Worm (Caenorhabditis elegans) whole organism, L1 larva: ENCODE data around the gene srh-300.

Experiments
- C04F5.9 ChIP-seq: sonication (generic microtip); optimal IDR thresholded peaks from 2 replicates; lab custom pipeline; 2016; ENCODE audit warnings: missing genetic modification characterization, missing compliant biosample characterization
- C34B4.2 ChIP-seq: sonication (generic microtip); optimal IDR thresholded peaks from 2 replicates; lab custom pipeline; 2017; ENCODE audit warnings: mild to moderate bottlenecking, missing genetic modification characterization, missing compliant biosample characterization
- Y116A8C.19 ChIP-seq: sonication (generic microtip); optimal IDR thresholded peaks from 2 replicates; lab custom pipeline; 2016; ENCODE audit warnings: missing compliant biosample characterization, missing genetic modification characterization, borderline replicate concordance
- ama-1 ChIP-seq: fragments of 150-350 bp; optimal IDR thresholded peaks from 2 replicates; lab custom pipeline; 2014
- blmp-1 ChIP-seq: fragments of 150-350 bp; optimal IDR thresholded peaks from 2 replicates; lab custom pipeline; 2014; ENCODE audit warnings: missing biosample characterization, missing genetic modification characterization
- ceh-8 ChIP-seq: fragments of 200-800 bp; sonication (Bioruptor generic); optimal IDR thresholded peaks from 2 replicates; lab custom pipeline; 2018; ENCODE audit warnings: mild to moderate bottlenecking, missing genetic modification characterization, moderate library complexity, missing compliant biosample characterization
- ceh-90 ChIP-seq: sonication (generic microtip); optimal IDR thresholded peaks from 2 replicates; lab custom pipeline; 2016; ENCODE audit warnings: missing genetic modification characterization, missing compliant biosample characterization
- ces-1 ChIP-seq: fragments of 150-350 bp; optimal IDR thresholded peaks from 2 replicates; lab custom pipeline; 2014; ENCODE audit warnings: missing biosample characterization, missing genetic modification reagents, missing genetic modification characterization
- dpl-1 ChIP-seq, 3 experiments: fragments of 150-350 bp in 2 of 3; sonication (generic microtip) in 1 of 3; optimal IDR thresholded peaks; 2 replicates each; lab custom pipeline; 2014 to 2017; ENCODE audit warnings: missing biosample characterization in 3 of 3, missing genetic modification characterization in 3 of 3, missing genetic modification reagents in 3 of 3
- efl-1 ChIP-seq, 4 experiments: fragments of 150-350 bp; optimal IDR thresholded peaks in 3 of 4; peaks in 1 of 4; 1 replicate in 1 of 4; 2 replicates in 3 of 4; lab custom pipeline; 2014; ENCODE audit warnings: missing biosample characterization in 2 of 4, missing genetic modification characterization in 2 of 4, missing genetic modification reagents in 2 of 4
- elt-2 ChIP-seq: sonication (generic microtip); optimal IDR thresholded peaks from 2 replicates; lab custom pipeline; 2016; ENCODE audit warnings: missing genetic modification characterization, mild to moderate bottlenecking, inconsistent platforms, missing compliant biosample characterization, missing genetic modification reagents
- elt-3 ChIP-seq, 6 experiments: fragments of 150-350 bp in 1 of 6; sonication (generic microtip); optimal IDR thresholded peaks; 2 replicates each; lab custom pipeline; 2017 to 2018; ENCODE audit warnings: missing biosample characterization in 6 of 6, missing genetic modification characterization in 6 of 6, inconsistent platforms in 1 of 6
- grh-1 ChIP-seq: fragments of 200-800 bp; sonication (Bioruptor generic); IDR thresholded peaks from 2 replicates; pipeline ENCODE4 v1.3.6; 2022; ENCODE audit warnings: missing genetic modification reagents, missing genetic modification characterization, missing compliant biosample characterization
- hlh-17 ChIP-seq: fragments of 200-800 bp; sonication (Bioruptor generic); optimal IDR thresholded peaks from 2 replicates; lab custom pipeline; 2018; ENCODE audit warnings: missing genetic modification characterization, mild to moderate bottlenecking, missing compliant biosample characterization, moderate library complexity, borderline replicate concordance
- hlh-4 ChIP-seq: sonication (generic microtip); optimal IDR thresholded peaks from 2 replicates; lab custom pipeline; 2016; ENCODE audit warnings: mild to moderate bottlenecking, missing genetic modification characterization, missing compliant biosample characterization
- irx-1 ChIP-seq: sonication (generic microtip); optimal IDR thresholded peaks from 2 replicates; lab custom pipeline; 2016; ENCODE audit warnings: missing genetic modification characterization, missing compliant biosample characterization
- jun-1 ChIP-seq: fragments of 150-350 bp; optimal IDR thresholded peaks from 2 replicates; lab custom pipeline; 2014; ENCODE audit warnings: missing biosample characterization, missing genetic modification reagents, missing genetic modification characterization
- lin-15B ChIP-seq: fragments of 150-350 bp; sonication (generic microtip); optimal IDR thresholded peaks from 3 replicates; lab custom pipeline; 2014; ENCODE audit warnings: missing biosample characterization, missing genetic modification characterization
- lin-39 ChIP-seq: fragments of 150-350 bp; optimal IDR thresholded peaks from 2 replicates; lab custom pipeline; 2014; ENCODE audit warnings: missing biosample characterization, missing genetic modification reagents, missing genetic modification characterization
- lir-3 ChIP-seq: sonication (generic microtip); optimal IDR thresholded peaks from 2 replicates; lab custom pipeline; 2016; ENCODE audit warnings: mild to moderate bottlenecking, missing genetic modification characterization, moderate library complexity, missing compliant biosample characterization; ENCODE audit not compliant: poor library complexity
- lsy-2 ChIP-seq, 2 experiments: fragments of 150-350 bp; optimal IDR thresholded peaks; 2 replicates each; lab custom pipeline; 2014; ENCODE audit warnings: missing biosample characterization in 2 of 2, missing genetic modification characterization in 2 of 2
- mab-9 ChIP-seq: fragments of 200-800 bp; sonication (Bioruptor generic); IDR thresholded peaks from 2 replicates; pipeline ENCODE4 v1.3.6; 2022; ENCODE audit warnings: missing genetic modification reagents, missing genetic modification characterization, missing compliant biosample characterization
- nhr-20 ChIP-seq: sonication (generic microtip); optimal IDR thresholded peaks from 2 replicates; lab custom pipeline; 2016; ENCODE audit warnings: mild to moderate bottlenecking, missing genetic modification characterization, missing compliant biosample characterization
- nhr-237 ChIP-seq: fragments of 150-350 bp; optimal IDR thresholded peaks from 2 replicates; lab custom pipeline; 2014; ENCODE audit warnings: missing biosample characterization, missing genetic modification characterization
- nhr-28 ChIP-seq: fragments of 150-350 bp; optimal IDR thresholded peaks from 2 replicates; lab custom pipeline; 2014; ENCODE audit warnings: missing biosample characterization, missing genetic modification characterization
- nhr-85 ChIP-seq: sonication (generic microtip); peaks from one replicate; lab custom pipeline; 2016; ENCODE audit warnings: missing genetic modification characterization, inconsistent platforms, missing compliant biosample characterization
- pax-3 ChIP-seq: fragments of 200-800 bp; sonication (Bioruptor generic); optimal IDR thresholded peaks from 2 replicates; lab custom pipeline; 2018; ENCODE audit warnings: mild to moderate bottlenecking, missing genetic modification characterization, moderate library complexity, missing compliant biosample characterization
- skn-1 ChIP-seq: fragments of 150-350 bp; optimal IDR thresholded peaks from 2 replicates; lab custom pipeline; 2014; ENCODE audit warnings: missing biosample characterization, missing genetic modification characterization
- vab-15 ChIP-seq: sonication (generic microtip); optimal IDR thresholded peaks from 2 replicates; lab custom pipeline; 2017; ENCODE audit warnings: missing genotype, mild to moderate bottlenecking, missing genetic modification characterization, missing compliant biosample characterization
- zip-4 ChIP-seq: fragments of 200-800 bp; sonication (Bioruptor generic); optimal IDR thresholded peaks from 2 replicates; lab custom pipeline; 2018; ENCODE audit warnings: mild to moderate bottlenecking, missing genetic modification characterization, moderate library complexity, missing compliant biosample characterization
- ztf-11 ChIP-seq, 2 experiments: sonication (generic microtip); optimal IDR thresholded peaks; 2 replicates each; lab custom pipeline; 2016 to 2017; ENCODE audit warnings: missing genetic modification characterization in 2 of 2, missing biosample characterization in 1 of 2, missing compliant biosample characterization in 1 of 2
- ztf-4 ChIP-seq: fragments of 150-350 bp; optimal IDR thresholded peaks from 2 replicates; lab custom pipeline; 2014; ENCODE audit warnings: missing biosample characterization, missing genetic modification characterization

The srh-300 gene

ce11 chrV:17871049-17871448 is 49.1 kb downstream of the srh-300 start, which contains the start of gene phf-14 (continued):
- no peak for TF ChIP-seq pax-3 (tag; lab: Kevin White, UChicago)
- TF ChIP-seq ztf-4 (tag; lab: Kevin White, UChicago), result no peak
- no peak for TF ChIP-seq lir-3 (tag; lab: Kevin White, UChicago)
- TF ChIP-seq ces-1, result no peak
- TF ChIP-seq ama-1 (lab: Kevin White, UChicago), result no peak
- TF ChIP-seq lin-15B (tag; lab: Kevin White, UChicago), result peak; percentile 35
- TF ChIP-seq skn-1 (tag; lab: Kevin White, UChicago), result peak; percentile 19
- no peak for TF ChIP-seq C34B4.2
- TF ChIP-seq hlh-4 (tag; lab: Kevin White, UChicago), result no peak
- TF ChIP-seq vab-15 (tag; lab: Kevin White, UChicago), result no peak
- TF ChIP-seq ceh-90 (tag; lab: Kevin White, UChicago), result no peak
- peak; percentile 22 for TF ChIP-seq blmp-1 (tag; lab: Kevin White, UChicago)
- no peak for TF ChIP-seq ceh-8
- no peak for TF ChIP-seq hlh-17 (GFP tag; lab: Kevin White, UChicago)
- TF ChIP-seq nhr-20 (tag; lab: Kevin White, UChicago), result no peak
- no peak for TF ChIP-seq C04F5.9
- no peak for TF ChIP-seq elt-2 (tag; lab: Kevin White, UChicago)
- no peak for TF ChIP-seq irx-1 (tag; lab: Kevin White, UChicago)
- no peak for TF ChIP-seq nhr-28 (tag; lab: Kevin White, UChicago)
- TF ChIP-seq ztf-11 (tag; optimal IDR thresholded peaks at IDR 0.05; lab: Kevin White, UChicago), result no peak
- no peak for TF ChIP-seq jun-1 (tag; lab: Kevin White, UChicago)
- no peak for TF ChIP-seq grh-1 (GFP tag; lab: Robert Waterston, UW)
- peak in 2 of 6 experiments; percentile 21 to 41 for TF ChIP-seq elt-3 (tag; optimal IDR thresholded peaks at IDR 0.05; lab: Kevin White, UChicago)
- no peak for TF ChIP-seq nhr-237 (tag; lab: Kevin White, UChicago)
- no peak for TF ChIP-seq Y116A8C.19
- TF ChIP-seq zip-4, result no peak
- peak; percentile 30 for TF ChIP-seq lin-39 (tag; lab: Kevin White, UChicago)
- no peak for TF ChIP-seq mab-9 (GFP tag; lab: Robert Waterston, UW)
- peak; percentile 69 to 71 for TF ChIP-seq efl-1 (optimal IDR thresholded peaks at IDR 0.05; lab: Kevin White, UChicago)
- TF ChIP-seq efl-1 (GFP tag; optimal IDR thresholded peaks at IDR 0.05 in 1 of 2; lab: Kevin White, UChicago), result peak; percentile 70 to 95
- peak; percentile 71 to 81 for TF ChIP-seq lsy-2 (tag; optimal IDR thresholded peaks at IDR 0.05; lab: Kevin White, UChicago)
- peak; percentile 44 to 68 (median 60) for TF ChIP-seq dpl-1 (GFP tag; optimal IDR thresholded peaks at IDR 0.05; lab: Kevin White, UChicago)
- TF ChIP-seq nhr-85 (tag; lab: Kevin White, UChicago), result peak; percentile 66
- TF ChIP-seq, all 84 proteins: peak for 24
